1 fruit fly cellular context compared by ENCODE assay signal in the genomic region with DNA sequence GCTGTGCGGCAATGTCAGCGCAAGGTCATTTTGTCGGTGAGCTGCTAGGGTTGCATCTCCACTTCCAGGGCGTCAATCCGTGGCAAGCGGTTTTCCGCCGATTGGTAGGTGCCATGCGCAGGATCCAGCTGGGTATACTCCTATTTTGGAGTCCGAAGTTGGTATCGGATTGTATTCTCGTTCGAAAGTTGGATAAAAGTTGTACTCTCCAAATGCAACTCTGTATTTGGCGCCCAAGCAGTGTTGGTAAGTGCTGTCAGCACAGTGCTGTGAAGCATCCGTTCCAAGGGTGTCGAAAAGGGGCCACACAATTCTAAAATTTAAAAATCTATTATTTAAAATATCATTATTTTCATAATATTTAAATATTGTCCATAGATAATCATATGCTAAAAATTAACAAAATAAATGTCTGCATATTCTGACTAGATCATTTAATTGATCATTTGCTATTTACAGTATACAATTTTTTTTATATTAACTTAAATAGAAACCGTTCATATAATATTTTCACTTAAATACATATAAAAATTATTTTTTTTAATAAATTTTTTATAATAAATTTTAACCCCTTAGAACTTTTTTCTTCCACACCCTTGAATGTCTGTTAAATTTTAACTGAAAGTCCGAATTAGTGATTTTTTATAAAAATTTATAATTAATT.
TF ChIP-seq lines count a peak whose summit lies in the region.

No protein-coding gene starts in this region.

TF ChIP-seq in whole organism, embryonic, 481 proteins besides CTCF, POLR2A, EP300 and RAD21 (continued from another document and continues in another):
- TF ChIP-seq CG7963 (GFP tag; IDR thresholded peaks at IDR 0.05; lab: Robert Waterston, UW; ENCODE audit: partially characterized antibody) (peak; percentile 35; the same call in 1 of the 3 replicates), corto (GFP tag; optimal IDR thresholded peaks at IDR 0.05; lab: Kevin White, UChicago) (no peak), Sry-β (GFP tag; optimal IDR thresholded peaks at IDR 0.05; lab: Kevin White, UChicago) (peak; percentile 68), CG4854 (GFP tag; optimal IDR thresholded peaks at IDR 0.05; lab: Kevin White, UChicago) (peak; percentile 78), kah (GFP tag; optimal IDR thresholded peaks at IDR 0.05; lab: Kevin White, UChicago) (peak; percentile 51), dati (GFP tag; IDR thresholded peaks at IDR 0.05; lab: Robert Waterston, UW) (no peak), CG14667 (GFP tag; IDR thresholded peaks at IDR 0.05; lab: Robert Waterston, UW) (peak; percentile 87), nerfin-1 (tag; optimal IDR thresholded peaks at IDR 0.05; lab: Kevin White, UChicago) (peak; percentile 60), CG17829 (tag; optimal IDR thresholded peaks at IDR 0.05; lab: Kevin White, UChicago) (peak; percentile 93), shn (GFP tag; optimal IDR thresholded peaks at IDR 0.05; lab: Kevin White, UChicago) (peak; percentile 72), CG8765 (GFP tag; IDR thresholded peaks at IDR 0.05; lab: Robert Waterston, UW) (peak; percentile 76), Deaf1 (tag; optimal IDR thresholded peaks at IDR 0.05; lab: Kevin White, UChicago) (peak; percentile 76), CG14860 (GFP tag; IDR thresholded peaks at IDR 0.05; lab: Robert Waterston, UW; ENCODE audit: partially characterized antibody) (no peak), pan (optimal IDR thresholded peaks at IDR 0.05; lab: Kevin White, UChicago) (no peak), pan (GFP tag; optimal IDR thresholded peaks at IDR 0.05 in 1 of 2, IDR thresholded peaks at IDR 0.05 in 1 of 2) (peak in 1 of 2 experiments; percentile 88), CG10959 (GFP tag; IDR thresholded peaks at IDR 0.05; lab: Robert Waterston, UW) (peak; percentile 63), Jarid2 (GFP tag; optimal IDR thresholded peaks at IDR 0.05; lab: Kevin White, UChicago) (peak; percentile 45), sr (GFP tag; IDR thresholded peaks at IDR 0.05; lab: Robert Waterston, UW) (no peak), br (optimal IDR thresholded peaks at IDR 0.05; lab: Kevin White, UChicago) (no peak), CG12744 (GFP tag; optimal IDR thresholded peaks at IDR 0.05; lab: Kevin White, UChicago) (peak; percentile 28), CG10565 (GFP tag; optimal IDR thresholded peaks at IDR 0.05; lab: Kevin White, UChicago) (peak; percentile 30), CG9876 (GFP tag; optimal IDR thresholded peaks at IDR 0.05; lab: Kevin White, UChicago) (peak; percentile 74), CG15269 (tag; optimal IDR thresholded peaks at IDR 0.05; lab: Kevin White, UChicago) (peak; percentile 90), emc (GFP tag; optimal IDR thresholded peaks at IDR 0.05; lab: Kevin White, UChicago) (peak; percentile 77), Med (GFP tag; lab: Kevin White, UChicago) (peak; percentile 99), Tbp (GFP tag; optimal IDR thresholded peaks at IDR 0.05; lab: Kevin White, UChicago) (no peak), lilli (GFP tag; optimal IDR thresholded peaks at IDR 0.05; lab: Kevin White, UChicago) (peak; percentile 92), Camta (GFP tag; optimal IDR thresholded peaks at IDR 0.05; lab: Kevin White, UChicago) (peak; percentile 70), CG30020 (tag; optimal IDR thresholded peaks at IDR 0.05; lab: Kevin White, UChicago) (peak; percentile 78), CG12071 (GFP tag; optimal IDR thresholded peaks at IDR 0.05; lab: Kevin White, UChicago) (no peak), Ptx1 (GFP tag; IDR thresholded peaks at IDR 0.05; lab: Robert Waterston, UW) (peak; percentile 92), hkb (optimal IDR thresholded peaks at IDR 0.05; lab: Kevin White, UChicago) (no peak), hkb (GFP tag; IDR thresholded peaks at IDR 0.05; lab: Robert Waterston, UW) (peak; percentile 74), gt (GFP tag; IDR thresholded peaks at IDR 0.05; lab: Robert Waterston, UW) (peak; percentile 63; the same call in 1 of the 2 replicates), CG4617 (GFP tag; optimal IDR thresholded peaks at IDR 0.05; lab: Kevin White, UChicago; ENCODE audit: borderline replicate concordance) (peak; percentile 80), ftz-f1 (GFP tag; optimal IDR thresholded peaks at IDR 0.05; lab: Kevin White, UChicago) (peak; percentile 99), gro (GFP tag; optimal IDR thresholded peaks at IDR 0.05; lab: Kevin White, UChicago) (peak; percentile 89), Awh (GFP tag; IDR thresholded peaks at IDR 0.05; lab: Robert Waterston, UW) (peak; percentile 80), tio (GFP tag; optimal IDR thresholded peaks at IDR 0.05; lab: Kevin White, UChicago) (no peak), kni (GFP tag; optimal IDR thresholded peaks at IDR 0.05; lab: Kevin White, UChicago) (peak; percentile 55), stwl (tag; optimal IDR thresholded peaks at IDR 0.05; lab: Kevin White, UChicago) (peak; percentile 94), CG17186 (GFP tag; optimal IDR thresholded peaks at IDR 0.05; lab: Kevin White, UChicago) (peak; percentile 82), CHES-1-like (GFP tag; optimal IDR thresholded peaks at IDR 0.05; lab: Kevin White, UChicago) (peak; percentile 83), Dek (tag; optimal IDR thresholded peaks at IDR 0.05; lab: Kevin White, UChicago) (peak; percentile 87), Oaz (GFP tag; IDR thresholded peaks at IDR 0.05; lab: Robert Waterston, UW) (peak; percentile 64; the same call in 1 of the 2 replicates), CkIIα-i1 (GFP tag; IDR thresholded peaks at IDR 0.05; lab: Robert Waterston, UW) (0 out of 2 replicates have a peak, but pooled peaks have one; percentile 31), CG8290 (GFP tag; optimal IDR thresholded peaks at IDR 0.05; lab: Kevin White, UChicago) (peak; percentile 82), CG8290 (tag; optimal IDR thresholded peaks at IDR 0.05; lab: Kevin White, UChicago) (peak; percentile 94 to 96), ase (GFP tag; IDR thresholded peaks at IDR 0.05; lab: Robert Waterston, UW) (peak; percentile 80), CG12219 (GFP tag; optimal IDR thresholded peaks at IDR 0.05; lab: Kevin White, UChicago) (peak; percentile 61), CG8089 (GFP tag; optimal IDR thresholded peaks at IDR 0.05; lab: Kevin White, UChicago) (peak; percentile 65), Hey (tag; optimal IDR thresholded peaks at IDR 0.05; lab: Kevin White, UChicago) (no peak), CG17385 (GFP tag; optimal IDR thresholded peaks at IDR 0.05; lab: Kevin White, UChicago) (peak; percentile 80), gce (GFP tag; IDR thresholded peaks at IDR 0.05; lab: Robert Waterston, UW) (peak; percentile 63; the same call in 2 of the 3 replicates), CG9817 (tag; optimal IDR thresholded peaks at IDR 0.05; lab: Kevin White, UChicago) (peak; percentile 89), CG1603 (tag; optimal IDR thresholded peaks at IDR 0.05; lab: Kevin White, UChicago) (peak; percentile 85), Bteb2 (GFP tag; optimal IDR thresholded peaks at IDR 0.05; lab: Kevin White, UChicago) (peak; percentile 46), CG14965 (GFP tag; optimal IDR thresholded peaks at IDR 0.05; lab: Kevin White, UChicago; ENCODE audit: borderline replicate concordance) (no peak), CG2116 (GFP tag; optimal IDR thresholded peaks at IDR 0.05; lab: Kevin White, UChicago) (peak; percentile 99), CG12299 (tag; optimal IDR thresholded peaks at IDR 0.05; lab: Kevin White, UChicago) (peak; percentile 49), CG31388 (GFP tag; optimal IDR thresholded peaks at IDR 0.05; lab: Kevin White, UChicago) (peak; percentile 41), HLH3B (GFP tag; IDR thresholded peaks at IDR 0.05; lab: Robert Waterston, UW) (peak; percentile 88), chm (GFP tag; IDR thresholded peaks at IDR 0.05; lab: Robert Waterston, UW) (peak; percentile 71), CG4282 (GFP tag; optimal IDR thresholded peaks at IDR 0.05; lab: Kevin White, UChicago) (peak; percentile 78), sob (GFP tag; IDR thresholded peaks at IDR 0.05; lab: Robert Waterston, UW) (peak; percentile 93), kay (GFP tag; optimal IDR thresholded peaks at IDR 0.05; lab: Kevin White, UChicago) (peak; percentile 65), Sox102F (GFP tag; optimal IDR thresholded peaks at IDR 0.05; lab: Kevin White, UChicago) (peak; percentile 75), CG3065 (GFP tag; optimal IDR thresholded peaks at IDR 0.05; lab: Kevin White, UChicago) (peak; percentile 67), Blimp-1 (GFP tag; optimal IDR thresholded peaks at IDR 0.05; lab: Kevin White, UChicago) (peak; percentile 77), CG12769 (tag; optimal IDR thresholded peaks at IDR 0.05; lab: Kevin White, UChicago) (no peak), fd64A (GFP tag; optimal IDR thresholded peaks at IDR 0.05; lab: Kevin White, UChicago) (peak; percentile 31), inv (GFP tag; IDR thresholded peaks at IDR 0.05; lab: Robert Waterston, UW; ENCODE audit: partially characterized antibody) (peak; percentile 36; the same call in 1 of the 2 replicates), sens-2 (GFP tag; IDR thresholded peaks at IDR 0.05; lab: Robert Waterston, UW) (no peak; the same call in 1 of the 2 replicates), wor (GFP tag; IDR thresholded peaks at IDR 0.05; lab: Robert Waterston, UW) (no peak; the same call in 1 of the 2 replicates), NFAT (GFP tag; IDR thresholded peaks at IDR 0.05; lab: Robert Waterston, UW) (peak; percentile 94), CG9932 (GFP tag; IDR thresholded peaks at IDR 0.05; lab: Robert Waterston, UW) (peak; percentile 96), tgo (GFP tag; IDR thresholded peaks at IDR 0.05; lab: Robert Waterston, UW) (peak; percentile 91), cato (GFP tag; optimal IDR thresholded peaks at IDR 0.05; lab: Kevin White, UChicago; ENCODE audit: borderline replicate concordance) (peak; percentile 63), ranshi (GFP tag; IDR thresholded peaks at IDR 0.05; lab: Robert Waterston, UW) (peak; percentile 83), CG8388 (GFP tag; optimal IDR thresholded peaks at IDR 0.05; lab: Kevin White, UChicago) (peak; percentile 87), CG13424 (tag; optimal IDR thresholded peaks at IDR 0.05; lab: Kevin White, UChicago) (peak; percentile 91), bbx (GFP tag; IDR thresholded peaks at IDR 0.05; lab: Robert Waterston, UW; ENCODE audit: partially characterized antibody) (peak; percentile 45), CG2875 (GFP tag; optimal IDR thresholded peaks at IDR 0.05; lab: Kevin White, UChicago) (no peak), Drgx (GFP tag; IDR thresholded peaks at IDR 0.05; lab: Robert Waterston, UW) (peak; percentile 81), CG18011 (GFP tag; optimal IDR thresholded peaks at IDR 0.05; lab: Kevin White, UChicago) (peak; percentile 74), Fer2 (tag; optimal IDR thresholded peaks at IDR 0.05; lab: Kevin White, UChicago) (peak; percentile 82), CG14014 (GFP tag; IDR thresholded peaks at IDR 0.05; lab: Robert Waterston, UW) (peak; percentile 87), CG10274 (GFP tag; optimal IDR thresholded peaks at IDR 0.05; lab: Kevin White, UChicago) (peak; percentile 65), CG31441 (GFP tag; IDR thresholded peaks at IDR 0.05; lab: Robert Waterston, UW) (no peak; the same call in 1 of the 2 replicates), CG6813 (GFP tag; optimal IDR thresholded peaks at IDR 0.05; lab: Kevin White, UChicago) (peak; percentile 59), CG1529 (GFP tag; optimal IDR thresholded peaks at IDR 0.05; lab: Kevin White, UChicago) (peak; percentile 55), CG6654 (GFP tag; optimal IDR thresholded peaks at IDR 0.05; lab: Kevin White, UChicago) (peak; percentile 56), pros (GFP tag; optimal IDR thresholded peaks at IDR 0.05; lab: Kevin White, UChicago) (no peak), D19A (tag; optimal IDR thresholded peaks at IDR 0.05; lab: Kevin White, UChicago) (peak; percentile 83), so (GFP tag; IDR thresholded peaks at IDR 0.05; lab: Robert Waterston, UW) (peak; percentile 86), CG2712 (tag; optimal IDR thresholded peaks at IDR 0.05; lab: Kevin White, UChicago) (peak; percentile 91), CG11456 (GFP tag; IDR thresholded peaks at IDR 0.05; lab: Robert Waterston, UW) (peak; percentile 95), hbn (GFP tag; IDR thresholded peaks at IDR 0.05; lab: Robert Waterston, UW; ENCODE audit: partially characterized antibody) (peak; percentile 17; the same call in 1 of the 2 replicates), CG13123 (GFP tag; optimal IDR thresholded peaks at IDR 0.05; lab: Kevin White, UChicago) (peak; percentile 72), eyg (GFP tag; optimal IDR thresholded peaks at IDR 0.05; lab: Kevin White, UChicago) (peak; percentile 47), Lpt (GFP tag; optimal IDR thresholded peaks at IDR 0.05; lab: Kevin White, UChicago) (no peak), dan (GFP tag; IDR thresholded peaks at IDR 0.05; lab: Robert Waterston, UW) (no peak; the same call in 1 of the 2 replicates), Hr78 (GFP tag; optimal IDR thresholded peaks at IDR 0.05; lab: Kevin White, UChicago) (peak in 1 of 2 experiments; percentile 9), row (GFP tag; IDR thresholded peaks at IDR 0.05; lab: Robert Waterston, UW) (peak; percentile 94), tup (GFP tag; optimal IDR thresholded peaks at IDR 0.05; lab: Kevin White, UChicago) (peak; percentile 80), CG16813 (GFP tag; IDR thresholded peaks at IDR 0.05; lab: Robert Waterston, UW; ENCODE audit: partially characterized antibody) (peak; percentile 50; the same call in 2 of the 3 replicates), esg (GFP tag; conservative IDR thresholded peaks at IDR 0.05; lab: Robert Waterston, UW) (peak; percentile 80), CG10543 (GFP tag; optimal IDR thresholded peaks at IDR 0.05; lab: Kevin White, UChicago) (peak; percentile 93), Elba2 (GFP tag; optimal IDR thresholded peaks at IDR 0.05; lab: Kevin White, UChicago) (no peak), jigr1 (GFP tag; IDR thresholded peaks at IDR 0.05; lab: Robert Waterston, UW) (peak; percentile 35; the same call in 1 of the 3 replicates), NC2α (GFP tag; optimal IDR thresholded peaks at IDR 0.05; lab: Kevin White, UChicago) (peak; percentile 19), CG16863 (GFP tag; optimal IDR thresholded peaks at IDR 0.05; lab: Kevin White, UChicago) (peak; percentile 60), CG17802 (tag; optimal IDR thresholded peaks at IDR 0.05; lab: Kevin White, UChicago) (peak; percentile 66), CG11560 (tag; IDR thresholded peaks at IDR 0.05; lab: Robert Waterston, UW) (peak; percentile 74), CG13624 (GFP tag; optimal IDR thresholded peaks at IDR 0.05; lab: Kevin White, UChicago) (peak; percentile 83), zfh1 (GFP tag; IDR thresholded peaks at IDR 0.05; lab: Robert Waterston, UW) (peak; percentile 85), Fer3 (tag; optimal IDR thresholded peaks at IDR 0.05; lab: Kevin White, UChicago) (peak; percentile 85), ap (GFP tag; IDR thresholded peaks at IDR 0.05; lab: Robert Waterston, UW) (peak; percentile 64; the same call in 1 of the 2 replicates), CG1792 (GFP tag; optimal IDR thresholded peaks at IDR 0.05; lab: Kevin White, UChicago) (peak; percentile 74), ab (GFP tag; optimal IDR thresholded peaks at IDR 0.05; lab: Kevin White, UChicago) (peak; percentile 2)
